Worm (Caenorhabditis elegans) whole organism, late embryonic: ENCODE measurements around the gene pgap-1.

Experiments used
- C08G9.2 ChIP-seq: sonication (generic microtip); optimal IDR thresholded peaks from 2 replicates; lab custom pipeline; 2016; ENCODE audit warnings: mild to moderate bottlenecking, missing genetic modification characterization, moderate library complexity, missing compliant biosample characterization
- F13H6.1 ChIP-seq: sonication (generic microtip); optimal IDR thresholded peaks from 2 replicates; lab custom pipeline; 2016; ENCODE audit warnings: missing genetic modification characterization, missing compliant biosample characterization
- K09A11.1 ChIP-seq: sonication (generic microtip); optimal IDR thresholded peaks from 2 replicates; lab custom pipeline; 2017; ENCODE audit warnings: antibody characterized with exemption, mild to moderate bottlenecking, missing genetic modification characterization, missing compliant biosample characterization; ENCODE audit not compliant: insufficient read depth
- ceh-14 ChIP-seq: sonication (generic microtip); optimal IDR thresholded peaks from 2 replicates; lab custom pipeline; 2016; ENCODE audit warnings: missing genotype, missing genetic modification characterization, missing compliant biosample characterization
- ceh-18 ChIP-seq: sonication (generic microtip); optimal IDR thresholded peaks from 2 replicates; lab custom pipeline; 2016; ENCODE audit warnings: missing genetic modification characterization, missing compliant biosample characterization
- ceh-2 ChIP-seq: sonication (generic microtip); optimal IDR thresholded peaks from 2 replicates; lab custom pipeline; 2016; ENCODE audit warnings: missing genotype, missing genetic modification characterization, missing compliant biosample characterization
- ceh-24 ChIP-seq: sonication (generic microtip); optimal IDR thresholded peaks from 2 replicates; lab custom pipeline; 2016; ENCODE audit warnings: mild to moderate bottlenecking, missing genetic modification characterization, missing compliant biosample characterization
- ceh-31 ChIP-seq: sonication (generic microtip); optimal IDR thresholded peaks from 2 replicates; lab custom pipeline; 2016; ENCODE audit warnings: missing genetic modification characterization, missing compliant biosample characterization
- ceh-34 ChIP-seq: sonication (generic microtip); optimal IDR thresholded peaks from 2 replicates; lab custom pipeline; 2016; ENCODE audit warnings: mild to moderate bottlenecking, missing genetic modification characterization, missing compliant biosample characterization
- ceh-6 ChIP-seq: fragments of 200-800 bp; sonication (Bioruptor generic); optimal IDR thresholded peaks from 2 replicates; lab custom pipeline; 2018; ENCODE audit warnings: mild to moderate bottlenecking, missing genetic modification characterization, missing compliant biosample characterization
- ceh-9 ChIP-seq: sonication (generic microtip); optimal IDR thresholded peaks from 2 replicates; lab custom pipeline; 2016; ENCODE audit warnings: mild to moderate bottlenecking, missing genetic modification characterization, inconsistent platforms, missing compliant biosample characterization
- che-1 ChIP-seq: sonication (generic microtip); optimal IDR thresholded peaks from 2 replicates; lab custom pipeline; 2016; ENCODE audit warnings: mild to moderate bottlenecking, missing genetic modification characterization, missing compliant biosample characterization
- dve-1 ChIP-seq: sonication (generic microtip); optimal IDR thresholded peaks from 2 replicates; lab custom pipeline; 2017; ENCODE audit warnings: antibody characterized with exemption, mild to moderate bottlenecking, missing genetic modification characterization, missing compliant biosample characterization
- elt-2 ChIP-seq: sonication (generic microtip); optimal IDR thresholded peaks from 2 replicates; lab custom pipeline; 2016; ENCODE audit warnings: missing genetic modification reagents, missing genetic modification characterization, missing compliant biosample characterization
- elt-4 ChIP-seq: sonication (generic microtip); optimal IDR thresholded peaks from 2 replicates; lab custom pipeline; 2016; ENCODE audit warnings: missing genetic modification characterization, missing compliant biosample characterization
- eyg-1 ChIP-seq: sonication (generic microtip); optimal IDR thresholded peaks from 2 replicates; lab custom pipeline; 2016; ENCODE audit warnings: missing genotype, missing genetic modification characterization, missing compliant biosample characterization
- fax-1 ChIP-seq: sonication (generic microtip); optimal IDR thresholded peaks from 2 replicates; lab custom pipeline; 2016; ENCODE audit warnings: missing genotype, missing genetic modification characterization, missing compliant biosample characterization
- fkh-10 ChIP-seq: fragments of 150-350 bp; optimal IDR thresholded peaks from 2 replicates; lab custom pipeline; 2014; ENCODE audit warnings: missing biosample characterization, missing genetic modification reagents, missing genetic modification characterization
- fkh-6 ChIP-seq: sonication (generic microtip); optimal IDR thresholded peaks from 2 replicates; lab custom pipeline; 2016; ENCODE audit warnings: missing genetic modification characterization, missing compliant biosample characterization
- gmeb-2 ChIP-seq: sonication (generic microtip); optimal IDR thresholded peaks from 2 replicates; lab custom pipeline; 2016; ENCODE audit warnings: missing genetic modification characterization, inconsistent platforms, missing compliant biosample characterization
- hlh-15 ChIP-seq: sonication (generic microtip); optimal IDR thresholded peaks from 2 replicates; lab custom pipeline; 2016; ENCODE audit warnings: missing genetic modification characterization, missing compliant biosample characterization
- hlh-30 ChIP-seq: sonication (generic microtip); optimal IDR thresholded peaks from 2 replicates; lab custom pipeline; 2017; ENCODE audit warnings: antibody characterized with exemption, missing genetic modification characterization, missing compliant biosample characterization; ENCODE audit not compliant: insufficient read depth
- hlh-6 ChIP-seq: sonication (generic microtip); optimal IDR thresholded peaks from 2 replicates; lab custom pipeline; 2016; ENCODE audit warnings: missing genotype, missing genetic modification characterization, missing compliant biosample characterization
- lin-11 ChIP-seq: fragments of 200-800 bp; sonication (Bioruptor generic); optimal IDR thresholded peaks from 2 replicates; lab custom pipeline; 2018; ENCODE audit warnings: mild to moderate bottlenecking, missing genetic modification characterization, missing compliant biosample characterization
- mec-3 ChIP-seq: sonication (generic microtip); optimal IDR thresholded peaks from 2 replicates; lab custom pipeline; 2016; ENCODE audit warnings: borderline replicate concordance, missing genetic modification characterization, missing compliant biosample characterization
- nfya-1 ChIP-seq: sonication (generic microtip); optimal IDR thresholded peaks from 2 replicates; lab custom pipeline; 2017; ENCODE audit warnings: missing genetic modification characterization, mild to moderate bottlenecking, missing compliant biosample characterization, antibody characterized with exemption, moderate library complexity
- nhr-11 ChIP-seq: fragments of 150-350 bp; optimal IDR thresholded peaks from 2 replicates; lab custom pipeline; 2014; ENCODE audit warnings: missing biosample characterization, missing genetic modification characterization
- nhr-232 ChIP-seq: sonication (generic microtip); optimal IDR thresholded peaks from 2 replicates; lab custom pipeline; 2016; ENCODE audit warnings: missing genetic modification characterization, missing compliant biosample characterization
- pag-3 ChIP-seq: sonication (generic microtip); optimal IDR thresholded peaks from 2 replicates; lab custom pipeline; 2016; ENCODE audit warnings: missing compliant biosample characterization, missing genetic modification characterization, borderline replicate concordance
- pat-9 ChIP-seq: fragments of 200-800 bp; sonication (Bioruptor generic); optimal IDR thresholded peaks from 2 replicates; lab custom pipeline; 2018; ENCODE audit warnings: mild to moderate bottlenecking, missing genetic modification characterization, moderate library complexity, missing compliant biosample characterization
- pax-1 ChIP-seq: fragments of 150-350 bp; optimal IDR thresholded peaks from 2 replicates; lab custom pipeline; 2014; ENCODE audit warnings: missing biosample characterization, missing genetic modification characterization
- pha-2 ChIP-seq: sonication (generic microtip); optimal IDR thresholded peaks from 2 replicates; lab custom pipeline; 2017; ENCODE audit warnings: mild to moderate bottlenecking, missing genetic modification characterization, missing compliant biosample characterization
- pha-4 ChIP-seq: fragments of 150-350 bp; optimal IDR thresholded peaks from 2 replicates; lab custom pipeline; 2018; ENCODE audit warnings: missing biosample characterization, missing genetic modification reagents, missing genetic modification characterization
- pqm-1 ChIP-seq: sonication (generic microtip); optimal IDR thresholded peaks from 2 replicates; lab custom pipeline; 2016; ENCODE audit warnings: missing genetic modification characterization, missing compliant biosample characterization
- ref-2 ChIP-seq: sonication (generic microtip); optimal IDR thresholded peaks from 2 replicates; lab custom pipeline; 2016; ENCODE audit warnings: missing genetic modification characterization, missing compliant biosample characterization
- sox-2 ChIP-seq: fragments of 200-800 bp; sonication (Bioruptor generic); IDR thresholded peaks from 2 replicates; pipeline ENCODE4 v1.3.6; 2022; ENCODE audit warnings: missing genetic modification reagents, missing genetic modification characterization, missing compliant biosample characterization
- tbx-2 ChIP-seq: sonication (generic microtip); optimal IDR thresholded peaks from 2 replicates; lab custom pipeline; 2016; ENCODE audit warnings: missing genetic modification characterization, missing compliant biosample characterization
- ttx-3 ChIP-seq: sonication (generic microtip); optimal IDR thresholded peaks from 2 replicates; lab custom pipeline; 2016; ENCODE audit warnings: missing genetic modification reagents, missing genetic modification characterization, missing compliant biosample characterization
- unc-3 ChIP-seq, 2 experiments: fragments of 200-800 bp in 1 of 2; sonication (Bioruptor generic) in 1 of 2; sonication (generic microtip) in 1 of 2; conservative IDR thresholded peaks in 1 of 2; optimal IDR thresholded peaks in 1 of 2; 2 replicates each; pipeline versions ENCODE4 v1.3.6 to Lab custom; 2016 to 2022; ENCODE audit warnings: missing compliant biosample characterization in 2 of 2, missing genetic modification characterization in 2 of 2, missing genetic modification reagents in 1 of 2
- unc-55 ChIP-seq: sonication (generic microtip); optimal IDR thresholded peaks from 2 replicates; lab custom pipeline; 2017; ENCODE audit warnings: missing biosample characterization, missing genetic modification reagents, missing genetic modification characterization
- unc-86 ChIP-seq: sonication (generic microtip); optimal IDR thresholded peaks from 2 replicates; lab custom pipeline; 2016; ENCODE audit warnings: missing genetic modification characterization, missing compliant biosample characterization
- zip-5 ChIP-seq: sonication (generic microtip); optimal IDR thresholded peaks from 2 replicates; lab custom pipeline; 2016; ENCODE audit warnings: missing genetic modification characterization, missing compliant biosample characterization

Gene pgap-1

DNA sequence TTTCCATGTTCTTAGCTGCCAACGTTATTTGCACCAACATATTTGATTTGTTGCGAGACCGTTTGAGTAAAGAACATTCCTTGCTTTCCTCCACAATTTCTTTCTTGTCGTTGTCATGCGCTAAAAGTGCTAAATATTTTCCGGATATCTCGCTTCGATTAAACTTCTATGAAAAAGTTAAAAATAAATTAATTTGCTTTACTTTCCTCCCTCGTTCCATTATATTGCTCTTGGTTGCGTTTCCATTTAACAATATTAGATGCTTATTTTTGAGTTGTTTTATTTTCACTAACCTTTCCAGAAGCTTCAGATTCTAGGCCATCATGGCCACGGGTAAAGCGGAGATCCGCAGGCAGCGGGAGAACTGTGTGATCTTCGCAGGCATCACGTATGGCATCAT lies at the start of gene pgap-1:
Gene pgap-1 (plus strand): TSS at position 301 of the 400 bp plus-strand sequence.
- TF ChIP-seq ceh-14 (tag; lab: Kevin White, UChicago) (no peak), pha-2 (tag; lab: Kevin White, UChicago) (no peak), pax-1 (tag; lab: Kevin White, UChicago) (no peak), unc-3 (GFP tag; conservative IDR thresholded peaks at IDR 0.05; lab: Robert Waterston, UW) (no peak), unc-3 (tag; optimal IDR thresholded peaks at IDR 0.05; lab: Kevin White, UChicago) (no peak), ref-2 (tag; lab: Kevin White, UChicago) (no peak), gmeb-2 (no peak), hlh-15 (no peak), fkh-10 (no peak), elt-2 (tag; lab: Kevin White, UChicago) (no peak), zip-5 (no peak), elt-4 (tag; lab: Kevin White, UChicago) (no peak), ceh-34 (no peak), nfya-1 (tag; lab: Kevin White, UChicago) (no peak), unc-55 (GFP tag; lab: Kevin White, UChicago) (no peak), unc-86 (no peak)

DNA sequence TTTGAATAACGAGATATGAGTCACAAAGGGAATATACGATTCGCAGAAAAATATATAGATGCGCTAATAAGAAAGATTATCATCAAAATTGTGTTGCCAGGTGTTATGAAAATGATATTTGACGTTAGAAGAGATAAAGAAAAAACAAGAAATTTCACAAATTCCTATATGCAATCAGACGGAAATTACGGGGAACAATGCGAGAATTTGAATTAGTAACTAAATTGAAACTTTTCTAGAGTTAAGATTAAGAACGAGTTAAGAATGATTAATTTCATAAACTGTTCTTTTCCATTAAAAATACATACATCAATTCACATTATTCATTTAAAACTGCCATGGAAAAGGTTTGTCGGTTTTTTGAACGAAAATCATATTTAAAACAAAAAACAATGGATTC lies 45.6 kb upstream of the pgap-1 start, which contains the start of gene clc-6:
Gene clc-6 (minus strand): TSS at position 101 of the 400 bp plus-strand sequence.
- TF ChIP-seq ttx-3 (tag; lab: Kevin White, UChicago) (no peak), zip-5 (no peak), ceh-2 (tag; lab: Kevin White, UChicago) (no peak), elt-4 (tag; lab: Kevin White, UChicago) (no peak), hlh-30 (tag; lab: Kevin White, UChicago) (no peak), K09A11.1 (tag; lab: Kevin White, UChicago) (no peak), pha-2 (tag; lab: Kevin White, UChicago) (no peak), F13H6.1 (tag; lab: Kevin White, UChicago) (no peak), unc-86 (no peak), fkh-6 (tag; lab: Kevin White, UChicago) (no peak), nhr-11 (no peak), ceh-18 (tag; lab: Kevin White, UChicago) (no peak), nhr-232 (no peak), pat-9 (tag; lab: Kevin White, UChicago) (no peak), eyg-1 (tag; lab: Kevin White, UChicago) (no peak), ceh-6 (GFP tag; lab: Kevin White, UChicago) (no peak), pqm-1 (no peak)
- TF ChIP-seq, all 69 proteins: peak for 0

DNA sequence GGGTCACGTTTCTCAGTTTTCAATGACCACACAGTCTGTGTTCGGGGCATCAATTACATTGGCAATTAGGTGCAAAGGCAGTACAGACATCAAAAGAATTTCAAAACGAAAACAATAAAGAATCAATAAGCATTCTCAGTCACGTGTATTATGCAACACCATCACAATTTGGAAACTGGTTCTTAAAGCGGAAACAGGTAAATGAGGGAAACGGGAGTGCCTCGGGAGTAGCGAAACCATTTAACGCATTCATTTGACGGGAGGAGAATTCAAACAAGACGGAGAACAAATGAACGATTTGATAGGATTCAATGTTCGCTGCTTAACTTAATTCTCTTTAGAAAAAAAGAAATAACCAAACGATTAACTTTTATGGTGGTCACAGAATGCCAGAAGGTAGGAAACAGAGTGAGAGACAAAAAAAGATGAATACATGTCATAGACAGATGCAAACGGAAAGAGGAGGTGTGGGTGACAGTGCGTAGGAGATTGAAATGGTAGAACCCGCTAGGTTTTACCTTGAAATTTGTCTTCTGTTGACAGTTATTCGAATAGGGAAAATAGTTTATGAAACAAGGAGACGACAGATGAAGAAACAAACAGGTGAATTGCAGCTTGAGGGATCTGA lies 44.9 kb upstream of the pgap-1 start:
- no peak for TF ChIP-seq hlh-6
- TF ChIP-seq unc-3 (GFP tag; conservative IDR thresholded peaks at IDR 0.05; lab: Robert Waterston, UW): no peak
- TF ChIP-seq unc-3 (tag; optimal IDR thresholded peaks at IDR 0.05; lab: Kevin White, UChicago): no peak
- TF ChIP-seq mec-3 (tag; lab: Kevin White, UChicago): no peak
- no peak for TF ChIP-seq lin-11 (tag; lab: Kevin White, UChicago)
- TF ChIP-seq elt-4 (tag; lab: Kevin White, UChicago): no peak
- TF ChIP-seq ceh-31: peak; percentile 32
- no peak for TF ChIP-seq tbx-2 (tag; lab: Kevin White, UChicago)
- TF ChIP-seq, all 69 proteins: peak for 1

DNA sequence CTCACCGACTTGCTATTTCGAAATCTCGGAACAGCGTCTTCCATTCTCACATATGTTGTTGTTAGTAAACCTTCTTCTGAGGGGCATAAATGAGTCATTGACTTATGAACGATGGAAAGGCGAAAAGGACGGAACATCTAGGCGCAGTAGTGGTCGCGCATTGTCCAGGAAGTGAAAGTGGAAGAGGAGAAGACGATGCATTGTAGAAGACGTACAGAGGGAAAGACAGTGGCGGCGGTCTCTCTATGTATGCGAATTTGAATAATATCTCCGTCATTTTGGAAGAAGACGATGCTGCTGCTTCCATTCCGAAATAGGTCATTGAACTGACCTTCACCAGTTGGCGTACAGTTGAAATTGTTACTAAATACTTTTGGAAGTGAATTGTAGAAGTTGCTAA lies 43.6 kb upstream of the pgap-1 start:
- no peak for TF ChIP-seq elt-2 (tag; lab: Kevin White, UChicago)
- no peak for TF ChIP-seq sox-2 (GFP tag; lab: Robert Waterston, UW)
- no peak for TF ChIP-seq che-1 (tag; lab: Kevin White, UChicago)
- TF ChIP-seq pha-4 (tag; lab: Kevin White, UChicago): no peak
- no peak for TF ChIP-seq fax-1 (tag; lab: Kevin White, UChicago)
- TF ChIP-seq pag-3 (tag; lab: Kevin White, UChicago): no peak
- no peak for TF ChIP-seq mec-3 (tag; lab: Kevin White, UChicago)
- no peak for TF ChIP-seq elt-4 (tag; lab: Kevin White, UChicago)
- no peak for TF ChIP-seq gmeb-2
- TF ChIP-seq dve-1: no peak
- TF ChIP-seq ttx-3 (tag; lab: Kevin White, UChicago): no peak
- TF ChIP-seq unc-55 (GFP tag; lab: Kevin White, UChicago): no peak
- TF ChIP-seq ceh-24 (tag; lab: Kevin White, UChicago): no peak
- no peak for TF ChIP-seq zip-5
- no peak for TF ChIP-seq ceh-9 (tag; lab: Kevin White, UChicago)
- no peak for TF ChIP-seq C08G9.2
